Fruit fly (Drosophila melanogaster): ENCODE results near the gene CG7394.
A peak's percentile ranks its signal among the peaks of the same experiment; 100 is the strongest.

CG7394 gene

DNA sequence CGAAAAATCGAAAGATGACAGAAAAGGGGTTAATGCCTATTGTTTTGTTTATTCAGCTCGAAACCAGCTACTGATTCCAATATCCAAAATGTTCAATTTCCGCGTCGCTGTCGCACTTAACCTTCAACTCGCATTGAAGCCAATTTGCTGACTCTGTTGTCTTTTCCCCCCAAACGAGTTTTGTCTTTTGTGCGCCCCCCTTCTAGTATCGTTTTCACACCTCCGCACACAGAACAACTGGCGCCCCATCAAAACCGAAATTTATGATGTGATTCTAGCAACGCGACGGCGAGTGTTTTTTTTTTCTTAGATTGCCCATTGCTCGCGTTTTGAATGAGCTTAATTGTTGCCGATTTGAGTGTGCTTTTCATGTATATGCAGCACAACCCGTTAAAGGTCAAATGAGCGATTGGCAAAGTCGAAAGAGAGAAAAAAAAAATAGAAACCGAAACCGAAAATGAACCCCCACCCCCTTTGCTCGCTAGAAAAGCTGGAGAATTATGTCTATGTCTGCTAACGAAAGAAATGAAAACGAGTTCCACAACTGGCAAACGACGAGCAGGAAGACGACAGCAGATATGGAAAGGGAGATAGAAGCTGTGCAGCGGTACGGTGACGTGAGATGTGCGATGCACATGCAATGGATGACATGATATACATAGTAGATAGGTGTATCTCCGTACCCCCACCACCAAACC is 11.3 kb upstream of the CG7394 start (continued):
- TF ChIP-seq Usf (GFP tag; optimal IDR thresholded peaks at IDR 0.05), result no peak
- TF ChIP-seq CG12391 (tag; optimal IDR thresholded peaks at IDR 0.05), result no peak
- no peak for TF ChIP-seq Opbp (GFP tag; IDR thresholded peaks at IDR 0.05; ENCODE audit: partially characterized antibody)
- TF ChIP-seq CG7745 (tag; optimal IDR thresholded peaks at IDR 0.05), result no peak
- no peak for TF ChIP-seq NC2α (GFP tag; optimal IDR thresholded peaks at IDR 0.05)
- no peak for TF ChIP-seq Oaz (GFP tag; IDR thresholded peaks at IDR 0.05)
- no peak for TF ChIP-seq h (optimal IDR thresholded peaks at IDR 0.05)
- no peak for TF ChIP-seq CG7839 (tag; optimal IDR thresholded peaks at IDR 0.05)
- no peak for TF ChIP-seq CG4617 (GFP tag; optimal IDR thresholded peaks at IDR 0.05; ENCODE audit: borderline replicate concordance)
- 0 out of 2 replicates have a peak, but pooled peaks have one; percentile 10 for TF ChIP-seq CG32772 (GFP tag; IDR thresholded peaks at IDR 0.05)
- TF ChIP-seq dati (GFP tag; IDR thresholded peaks at IDR 0.05), result no peak
- TF ChIP-seq ro (GFP tag; IDR thresholded peaks at IDR 0.05), result no peak
- TF ChIP-seq fd64A (GFP tag; optimal IDR thresholded peaks at IDR 0.05), result no peak
- TF ChIP-seq Stat92E (GFP tag; optimal IDR thresholded peaks at IDR 0.05), result no peak
- no peak for TF ChIP-seq CG16813 (GFP tag; IDR thresholded peaks at IDR 0.05; ENCODE audit: partially characterized antibody)
- no peak for TF ChIP-seq wek (GFP tag; optimal IDR thresholded peaks at IDR 0.05)
- no peak for TF ChIP-seq Hmx (GFP tag; optimal IDR thresholded peaks at IDR 0.05)
- TF ChIP-seq ara (GFP tag; IDR thresholded peaks at IDR 0.05), result no peak
- TF ChIP-seq Poxn (GFP tag; IDR thresholded peaks at IDR 0.05), result no peak
- TF ChIP-seq CG6791 (GFP tag; IDR thresholded peaks at IDR 0.05; ENCODE audit: partially characterized antibody), result no peak
- TF ChIP-seq Side (GFP tag; optimal IDR thresholded peaks at IDR 0.05), result no peak
- TF ChIP-seq zf30C (GFP tag; optimal IDR thresholded peaks at IDR 0.05), result no peak
- no peak for TF ChIP-seq CG33213 (GFP tag; optimal IDR thresholded peaks at IDR 0.05)
- TF ChIP-seq chm (GFP tag; IDR thresholded peaks at IDR 0.05), result no peak
- TF ChIP-seq Drgx (GFP tag; IDR thresholded peaks at IDR 0.05), result no peak
- TF ChIP-seq CG8388 (GFP tag; optimal IDR thresholded peaks at IDR 0.05), result no peak
- TF ChIP-seq btn (GFP tag; optimal IDR thresholded peaks at IDR 0.05), result no peak
- no peak for TF ChIP-seq ham (GFP tag; IDR thresholded peaks at IDR 0.05)
- TF ChIP-seq TFAM (GFP tag; optimal IDR thresholded peaks at IDR 0.05), result no peak
- TF ChIP-seq Atf6 (GFP tag; IDR thresholded peaks at IDR 0.05), result no peak
- TF ChIP-seq CG18476 (GFP tag; optimal IDR thresholded peaks at IDR 0.05), result no peak
- no peak for TF ChIP-seq pfk (GFP tag; optimal IDR thresholded peaks at IDR 0.05)
- TF ChIP-seq tx (GFP tag; optimal IDR thresholded peaks at IDR 0.05), result no peak
- no peak for TF ChIP-seq stc (GFP tag; IDR thresholded peaks at IDR 0.05)
- TF ChIP-seq lmd (GFP tag; IDR thresholded peaks at IDR 0.05), result no peak; the same call in 1 of the 2 replicates
- TF ChIP-seq Myb (GFP tag; optimal IDR thresholded peaks at IDR 0.05), result no peak
- no peak for TF ChIP-seq shn (GFP tag; optimal IDR thresholded peaks at IDR 0.05)
- TF ChIP-seq psq (GFP tag; optimal IDR thresholded peaks at IDR 0.05), result no peak
- no peak for TF ChIP-seq bab2 (GFP tag; optimal IDR thresholded peaks at IDR 0.05)
- no peak for TF ChIP-seq Tbp (GFP tag; optimal IDR thresholded peaks at IDR 0.05)
- TF ChIP-seq lbe (GFP tag; optimal IDR thresholded peaks at IDR 0.05), result no peak
- TF ChIP-seq oc (tag; optimal IDR thresholded peaks at IDR 0.05), result no peak
- TF ChIP-seq CG12769 (tag; optimal IDR thresholded peaks at IDR 0.05), result peak; percentile 69
- no peak for TF ChIP-seq BEAF-32 (GFP tag; optimal IDR thresholded peaks at IDR 0.05)
- TF ChIP-seq chn (GFP tag; optimal IDR thresholded peaks at IDR 0.05), result no peak
- no peak for TF ChIP-seq CG12104 (GFP tag; optimal IDR thresholded peaks at IDR 0.05)
- TF ChIP-seq HLH3B (GFP tag; IDR thresholded peaks at IDR 0.05), result no peak; the same call in 1 of the 2 replicates
- TF ChIP-seq lab (GFP tag; optimal IDR thresholded peaks at IDR 0.05), result peak; percentile 57
- TF ChIP-seq CG13624 (GFP tag; optimal IDR thresholded peaks at IDR 0.05), result no peak
- TF ChIP-seq wdn (GFP tag; IDR thresholded peaks at IDR 0.05), result no peak
- TF ChIP-seq bowl (GFP tag; IDR thresholded peaks at IDR 0.05), result no peak

Measured in whole organism, embryonic.